Fruit fly (Drosophila melanogaster): Measurements from ENCODE around the gene Sfp24C1.

Gene Sfp24C1

DNA sequence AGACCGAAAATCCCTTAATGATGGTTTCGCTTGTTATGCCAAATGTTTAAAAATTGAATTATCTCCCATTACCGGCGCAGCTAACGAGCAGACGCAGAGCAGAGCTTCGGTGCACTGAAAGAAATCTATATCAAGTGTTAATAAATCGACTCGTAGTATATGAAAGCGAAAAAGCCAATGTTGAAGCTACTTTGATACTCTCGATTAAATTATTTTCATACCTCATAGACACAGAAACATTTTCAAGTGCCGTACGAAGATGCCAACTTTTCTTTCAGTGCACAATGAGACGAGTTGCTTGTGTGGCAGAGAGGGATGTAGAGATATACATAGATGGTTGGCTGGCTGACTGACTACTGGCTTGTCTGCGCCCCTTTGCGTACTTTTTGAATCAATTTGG lies 24.7 kb upstream of the Sfp24C1 start (continued):
- no peak for TF ChIP-seq CG34224 (GFP tag; IDR thresholded peaks at IDR 0.05; ENCODE audit: partially characterized antibody)
- no peak for TF ChIP-seq CG17568 (GFP tag; optimal IDR thresholded peaks at IDR 0.05)
- no peak for TF ChIP-seq Trl (optimal IDR thresholded peaks at IDR 0.05)
- no peak for TF ChIP-seq Trl (GFP tag; optimal IDR thresholded peaks at IDR 0.05)
- TF ChIP-seq CG42726 (GFP tag; IDR thresholded peaks at IDR 0.05; ENCODE audit: partially characterized antibody), result no peak
- TF ChIP-seq eve (GFP tag; optimal IDR thresholded peaks at IDR 0.05), result peak in 1 of 2 experiments; percentile 18
- no peak for TF ChIP-seq slp2 (GFP tag; optimal IDR thresholded peaks at IDR 0.05)
- TF ChIP-seq Lhr (GFP tag; optimal IDR thresholded peaks at IDR 0.05), result peak; percentile 1
- peak; percentile 41; the same call in 1 of the 2 replicates for TF ChIP-seq CG4404 (GFP tag; IDR thresholded peaks at IDR 0.05)
- peak; percentile 18 for TF ChIP-seq CG9727 (GFP tag; optimal IDR thresholded peaks at IDR 0.05)
- no peak for TF ChIP-seq CG10321 (GFP tag; IDR thresholded peaks at IDR 0.05)
- peak; percentile 38 for TF ChIP-seq Xbp1 (GFP tag; optimal IDR thresholded peaks at IDR 0.05)
- no peak for TF ChIP-seq h (optimal IDR thresholded peaks at IDR 0.05)
- TF ChIP-seq CG11085 (GFP tag; IDR thresholded peaks at IDR 0.05), result no peak
- no peak for TF ChIP-seq CG6854 (GFP tag; optimal IDR thresholded peaks at IDR 0.05)
- peak; percentile 17 for TF ChIP-seq ATbp (GFP tag; optimal IDR thresholded peaks at IDR 0.05)
- no peak for TF ChIP-seq pros (GFP tag; optimal IDR thresholded peaks at IDR 0.05)
- no peak for TF ChIP-seq CG15479 (GFP tag; optimal IDR thresholded peaks at IDR 0.05)
- TF ChIP-seq CG6254 (GFP tag; optimal IDR thresholded peaks at IDR 0.05), result peak; percentile 32
- peak; percentile 19 for TF ChIP-seq nerfin-1 (tag; optimal IDR thresholded peaks at IDR 0.05)
- no peak for TF ChIP-seq trem (tag; optimal IDR thresholded peaks at IDR 0.05)
- TF ChIP-seq ttk (GFP tag; IDR thresholded peaks at IDR 0.05), result 0 out of 2 replicates have a peak, but pooled peaks have one; percentile 20
- TF ChIP-seq gem (tag; optimal IDR thresholded peaks at IDR 0.05), result peak; percentile 55
- no peak for TF ChIP-seq kay (GFP tag; optimal IDR thresholded peaks at IDR 0.05)
- peak; percentile 6 for TF ChIP-seq Hsf (GFP tag; optimal IDR thresholded peaks at IDR 0.05)
- no peak for TF ChIP-seq trh (GFP tag; optimal IDR thresholded peaks at IDR 0.05)
- no peak for TF ChIP-seq bbx (GFP tag; IDR thresholded peaks at IDR 0.05; ENCODE audit: partially characterized antibody)
- TF ChIP-seq row (GFP tag; IDR thresholded peaks at IDR 0.05), result peak; percentile 61; the same call in 2 of the 3 replicates
- peak; percentile 67 for TF ChIP-seq CG2712 (tag; optimal IDR thresholded peaks at IDR 0.05)
- no peak for TF ChIP-seq ro (GFP tag; IDR thresholded peaks at IDR 0.05)
- TF ChIP-seq Hr39 (optimal IDR thresholded peaks at IDR 0.05), result no peak
- no peak for TF ChIP-seq CG16813 (GFP tag; IDR thresholded peaks at IDR 0.05; ENCODE audit: partially characterized antibody)
- TF ChIP-seq Med (GFP tag), result no peak
- TF ChIP-seq lab (GFP tag; optimal IDR thresholded peaks at IDR 0.05), result no peak
- no peak for TF ChIP-seq insv (GFP tag; optimal IDR thresholded peaks at IDR 0.05)
- 0 out of 2 replicates have a peak, but pooled peaks have one; percentile 19 for TF ChIP-seq vvl (GFP tag; IDR thresholded peaks at IDR 0.05)
- TF ChIP-seq sens (GFP tag), result peak; percentile 89
- peak; percentile 25 for TF ChIP-seq D19A (tag; optimal IDR thresholded peaks at IDR 0.05)
- no peak for TF ChIP-seq fd102C (GFP tag; optimal IDR thresholded peaks at IDR 0.05)
- peak; percentile 10 for TF ChIP-seq bcd (GFP tag; optimal IDR thresholded peaks at IDR 0.05)
- TF ChIP-seq CG43689 (GFP tag; IDR thresholded peaks at IDR 0.05), result no peak
- no peak for TF ChIP-seq mam (GFP tag; optimal IDR thresholded peaks at IDR 0.05)
- peak; percentile 25 for TF ChIP-seq Sox102F (GFP tag; optimal IDR thresholded peaks at IDR 0.05)
- TF ChIP-seq Dbx (GFP tag; IDR thresholded peaks at IDR 0.05), result no peak
- TF ChIP-seq CG17359 (tag; optimal IDR thresholded peaks at IDR 0.05), result no peak
- no peak for TF ChIP-seq org-1 (GFP tag; optimal IDR thresholded peaks at IDR 0.05)
- peak; percentile 53 for TF ChIP-seq CG18262 (tag; optimal IDR thresholded peaks at IDR 0.05)
- 0 out of 3 replicates have a peak, but pooled peaks have one; percentile 23 for TF ChIP-seq Mrtf (GFP tag; IDR thresholded peaks at IDR 0.05)
- TF ChIP-seq sr (GFP tag; IDR thresholded peaks at IDR 0.05), result no peak
- peak; percentile 3 for TF ChIP-seq Spps (tag; optimal IDR thresholded peaks at IDR 0.05)
- no peak for TF ChIP-seq Elba2 (GFP tag; optimal IDR thresholded peaks at IDR 0.05)
- TF ChIP-seq Ada2b (GFP tag; IDR thresholded peaks at IDR 0.05), result no peak
